Fruit fly (Drosophila melanogaster) whole organism, embryonic: ENCODE measurements around the gene mino.
A peak's percentile ranks its signal among the peaks of the same experiment; 100 is the strongest.

Source experiments
- Atf6 ChIP-seq: fragments of 200-800 bp; sonication (Bioruptor generic); IDR thresholded peaks from 2 replicates; pipeline ENCODE4 v1.3.6; 2022; ENCODE audit warnings: missing biosample characterization, missing genetic modification characterization
- CG10274 ChIP-seq: fragments of 200-800 bp; sonication (Bioruptor generic); optimal IDR thresholded peaks from 3 replicates; lab custom pipeline; 2017; ENCODE audit warnings: missing biosample characterization, mild to moderate bottlenecking, missing genetic modification characterization
- CG10959 ChIP-seq: fragments of 200-800 bp; sonication (Bioruptor generic); IDR thresholded peaks from 2 replicates; pipeline ENCODE4 v1.3.6; 2022; ENCODE audit warnings: missing biosample characterization, missing genetic modification characterization
- CG11085 ChIP-seq: fragments of 200-800 bp; sonication (Bioruptor generic); IDR thresholded peaks from 2 replicates; pipeline ENCODE4 v1.3.6; 2022; ENCODE audit warnings: missing biosample characterization, missing genetic modification characterization
- CG1233 ChIP-seq: fragments of 200-800 bp; sonication (Bioruptor generic); optimal IDR thresholded peaks from 4 replicates; lab custom pipeline; 2018; ENCODE audit warnings: missing biosample characterization, mild to moderate bottlenecking, missing genetic modification characterization
- CG15601 ChIP-seq: fragments of 200-800 bp; sonication (Bioruptor generic); optimal IDR thresholded peaks from 3 replicates; lab custom pipeline; 2019; ENCODE audit warnings: missing biosample characterization, mild to moderate bottlenecking, missing genetic modification characterization, moderate library complexity
- CG31224 ChIP-seq: fragments of 200-800 bp; sonication (Bioruptor generic); IDR thresholded peaks from 2 replicates; pipeline ENCODE4 v1.3.6; 2022; ENCODE audit warnings: missing biosample characterization, missing genetic modification characterization
- CG4282 ChIP-seq: fragments of 200-800 bp; sonication (Bioruptor generic); optimal IDR thresholded peaks from 2 replicates; lab custom pipeline; 2016; ENCODE audit warnings: missing biosample characterization, missing genetic modification characterization
- CG4820 ChIP-seq: fragments of 200-800 bp; sonication (Bioruptor generic); optimal IDR thresholded peaks from 3 replicates; lab custom pipeline; 2016; ENCODE audit warnings: missing biosample characterization, missing genetic modification characterization
- CG5245 ChIP-seq: fragments of 200-800 bp; sonication (Bioruptor generic); optimal IDR thresholded peaks from 3 replicates; lab custom pipeline; 2016; ENCODE audit warnings: missing biosample characterization, missing genetic modification characterization
- CG7372 ChIP-seq: fragments of 200-800 bp; sonication (Bioruptor generic); IDR thresholded peaks from 2 replicates; pipeline ENCODE4 v1.3.6; 2022; ENCODE audit warnings: missing biosample characterization, missing genetic modification characterization
- CG8478 ChIP-seq: fragments of >200 bp; optimal IDR thresholded peaks from 2 replicates; lab custom pipeline; 2018
- CG9437 ChIP-seq: fragments of 200-800 bp; sonication (Bioruptor generic); optimal IDR thresholded peaks from 2 replicates; lab custom pipeline; 2018; ENCODE audit warnings: missing biosample characterization, mild to moderate bottlenecking, missing genetic modification characterization
- Dek ChIP-seq: fragments of 200-800 bp; sonication (Bioruptor generic); optimal IDR thresholded peaks from 3 replicates; lab custom pipeline; 2019; ENCODE audit warnings: missing biosample characterization, mild to moderate bottlenecking, missing genetic modification characterization, moderate library complexity
- Dfd ChIP-seq, 2 experiments: fragments of >200 bp; optimal IDR thresholded peaks; 2 replicates each; lab custom pipeline; 2017; ENCODE audit warnings: missing biosample characterization in 2 of 2, missing genetic modification characterization in 2 of 2
- Dll ChIP-seq: fragments of 200-800 bp; sonication (Bioruptor generic); IDR thresholded peaks from 4 replicates; pipeline ENCODE4 v1.3.6; 2022; ENCODE audit warnings: missing biosample characterization, missing genetic modification characterization; ENCODE audit not compliant: partially characterized antibody
- Doc3 ChIP-seq: fragments of 200-800 bp; sonication (Bioruptor generic); IDR thresholded peaks from 3 replicates; pipeline ENCODE4 v1.3.6; 2022; ENCODE audit warnings: missing biosample characterization, missing genetic modification characterization; ENCODE audit not compliant: partially characterized antibody
- E2f1 ChIP-seq: fragments of 200-800 bp; sonication (Bioruptor generic); IDR thresholded peaks from 2 replicates; pipeline ENCODE4 v1.3.6; 2022; ENCODE audit warnings: missing biosample characterization, missing genetic modification characterization
- Ets97D ChIP-seq: fragments of 200-800 bp; sonication (Bioruptor generic); optimal IDR thresholded peaks from 3 replicates; lab custom pipeline; 2016; ENCODE audit warnings: missing biosample characterization, missing genetic modification characterization
- Fer3 ChIP-seq: fragments of 200-800 bp; sonication (Bioruptor generic); optimal IDR thresholded peaks from 2 replicates; lab custom pipeline; 2018; ENCODE audit warnings: missing biosample characterization, mild to moderate bottlenecking, missing genetic modification characterization, moderate library complexity
- Gsc ChIP-seq: fragments of 200-800 bp; sonication (Bioruptor generic); IDR thresholded peaks from 2 replicates; pipeline ENCODE4 v1.3.6; 2022; ENCODE audit warnings: missing biosample characterization, missing genetic modification characterization
- Gug ChIP-seq: fragments of 200-800 bp; sonication (Bioruptor generic); IDR thresholded peaks from 4 replicates; pipeline ENCODE4 v1.3.6; 2022; ENCODE audit warnings: missing biosample characterization, missing genetic modification characterization
- Hand ChIP-seq: fragments of 200-800 bp; sonication (Bioruptor generic); optimal IDR thresholded peaks from 2 replicates; lab custom pipeline; 2017; ENCODE audit warnings: mild to moderate bottlenecking, missing biosample characterization, missing genetic modification reagents, missing genetic modification characterization
- Lhr ChIP-seq: fragments of 200-800 bp; sonication (Bioruptor generic); optimal IDR thresholded peaks from 3 replicates; lab custom pipeline; 2017; ENCODE audit warnings: mild to moderate bottlenecking, missing biosample characterization, missing genetic modification reagents, missing genetic modification characterization
- Mad ChIP-seq: fragments of 200-800 bp; sonication (Bioruptor generic); optimal IDR thresholded peaks from 2 replicates; lab custom pipeline; 2016; ENCODE audit warnings: missing biosample characterization, missing genetic modification characterization
- Neu2 ChIP-seq: fragments of 200-800 bp; sonication (Bioruptor generic); optimal IDR thresholded peaks from 3 replicates; lab custom pipeline; 2016; ENCODE audit warnings: missing biosample characterization, missing genetic modification characterization, borderline replicate concordance
- Spps ChIP-seq: fragments of 200-800 bp; sonication (Bioruptor generic); optimal IDR thresholded peaks from 2 replicates; lab custom pipeline; 2018; ENCODE audit warnings: missing biosample characterization, mild to moderate bottlenecking, missing genetic modification characterization
- Vsx1 ChIP-seq: fragments of 200-800 bp; sonication (Bioruptor generic); optimal IDR thresholded peaks from 2 replicates; lab custom pipeline; 2017; ENCODE audit warnings: missing biosample characterization, mild to moderate bottlenecking, missing genetic modification characterization, missing genetic modification reagents
- abd-A ChIP-seq: fragments of 200-800 bp; sonication (Bioruptor generic); optimal IDR thresholded peaks from 3 replicates; lab custom pipeline; 2019; ENCODE audit warnings: missing biosample characterization, mild to moderate bottlenecking, missing genetic modification characterization, moderate library complexity
- bcd ChIP-seq: fragments of 200-800 bp; sonication (Bioruptor generic); optimal IDR thresholded peaks from 2 replicates; lab custom pipeline; 2017; ENCODE audit warnings: missing biosample characterization, mild to moderate bottlenecking, missing genetic modification characterization
- crp ChIP-seq, 2 experiments: fragments of 200-800 bp; sonication (Bioruptor generic); optimal IDR thresholded peaks; 2 replicates in 1 of 2; 3 replicates in 1 of 2; lab custom pipeline; 2017; ENCODE audit warnings: missing biosample characterization in 2 of 2, missing genetic modification characterization in 2 of 2, mild to moderate bottlenecking in 1 of 2, moderate library complexity in 1 of 2
- ewg ChIP-seq: fragments of 200-800 bp; sonication (Bioruptor generic); optimal IDR thresholded peaks from 3 replicates; lab custom pipeline; 2017; ENCODE audit warnings: mild to moderate bottlenecking, missing biosample characterization, missing genetic modification reagents, missing genetic modification characterization
- exex ChIP-seq: fragments of 200-800 bp; sonication (Bioruptor generic); optimal IDR thresholded peaks from 4 replicates; lab custom pipeline; 2018; ENCODE audit warnings: missing biosample characterization, mild to moderate bottlenecking, missing genetic modification characterization, moderate library complexity
- gcm ChIP-seq: fragments of 200-800 bp; sonication (Bioruptor generic); optimal IDR thresholded peaks from 2 replicates; lab custom pipeline; 2019; ENCODE audit warnings: missing biosample characterization, mild to moderate bottlenecking, missing genetic modification characterization, moderate library complexity
- gro ChIP-seq: fragments of 200-800 bp; sonication (Bioruptor generic); optimal IDR thresholded peaks from 2 replicates; lab custom pipeline; 2016; ENCODE audit warnings: missing biosample characterization, missing genetic modification characterization
- gsb ChIP-seq: fragments of 200-800 bp; sonication (Bioruptor generic); IDR thresholded peaks from 2 replicates; pipeline ENCODE4 v1.3.6; 2022; ENCODE audit warnings: missing biosample characterization, missing genetic modification characterization
- gt ChIP-seq: fragments of 200-800 bp; sonication (Bioruptor generic); IDR thresholded peaks from 2 replicates; pipeline ENCODE4 v1.3.6; 2022; ENCODE audit warnings: missing biosample characterization, missing genetic modification characterization
- her ChIP-seq: fragments of 200-800 bp; sonication (Bioruptor generic); optimal IDR thresholded peaks from 2 replicates; lab custom pipeline; 2016; ENCODE audit warnings: missing biosample characterization, missing genetic modification characterization
- ind ChIP-seq: fragments of 200-800 bp; sonication (Bioruptor generic); optimal IDR thresholded peaks from 3 replicates; lab custom pipeline; 2016; ENCODE audit warnings: missing biosample characterization, missing genetic modification characterization
- lbe ChIP-seq: fragments of 200-800 bp; sonication (Bioruptor generic); optimal IDR thresholded peaks from 2 replicates; lab custom pipeline; 2016; ENCODE audit warnings: missing biosample characterization, mild to moderate bottlenecking, missing genetic modification characterization
- maf-S ChIP-seq: fragments of 200-800 bp; sonication (Bioruptor generic); optimal IDR thresholded peaks from 2 replicates; lab custom pipeline; 2016; ENCODE audit warnings: missing biosample characterization, missing genetic modification characterization
- onecut ChIP-seq: fragments of 200-800 bp; sonication (Bioruptor generic); IDR thresholded peaks from 2 replicates; pipeline ENCODE4 v1.3.6; 2022; ENCODE audit warnings: missing biosample characterization, missing genetic modification characterization
- pum ChIP-seq: fragments of 200-800 bp; sonication (Bioruptor generic); optimal IDR thresholded peaks from 2 replicates; lab custom pipeline; 2016; ENCODE audit warnings: missing biosample characterization, missing genetic modification characterization
- sisA ChIP-seq: fragments of 200-800 bp; sonication (Bioruptor generic); IDR thresholded peaks from 2 replicates; pipeline ENCODE4 v1.3.6; 2022; ENCODE audit warnings: missing biosample characterization, missing genetic modification characterization
- sna ChIP-seq: fragments of 200-800 bp; sonication (Bioruptor generic); IDR thresholded peaks from 2 replicates; pipeline ENCODE4 v1.3.6; 2022; ENCODE audit warnings: missing biosample characterization, missing genetic modification characterization; ENCODE audit not compliant: partially characterized antibody
- stwl ChIP-seq: fragments of 200-800 bp; sonication (Bioruptor generic); optimal IDR thresholded peaks from 3 replicates; lab custom pipeline; 2018; ENCODE audit warnings: missing biosample characterization, mild to moderate bottlenecking, missing genetic modification characterization, moderate library complexity
- tna ChIP-seq: fragments of 200-800 bp; sonication (Bioruptor generic); IDR thresholded peaks from 2 replicates; pipeline ENCODE4 v1.3.6; 2022; ENCODE audit warnings: missing biosample characterization, missing genetic modification characterization; ENCODE audit not compliant: partially characterized antibody
- twi ChIP-seq: fragments of 200-800 bp; optimal IDR thresholded peaks from 2 replicates; lab custom pipeline; 2019; ENCODE audit warnings: missing biosample characterization, mild to moderate bottlenecking, missing genetic modification characterization, moderate library complexity
- unc-4 ChIP-seq: fragments of 200-800 bp; sonication (Bioruptor generic); IDR thresholded peaks from 2 replicates; pipeline ENCODE4 v1.3.6; 2022; ENCODE audit warnings: missing biosample characterization, missing genetic modification characterization; ENCODE audit not compliant: partially characterized antibody
- wdn ChIP-seq: fragments of 200-800 bp; sonication (Bioruptor generic); IDR thresholded peaks from 2 replicates; pipeline ENCODE4 v1.3.6; 2022; ENCODE audit warnings: missing biosample characterization, missing genetic modification characterization
- wor ChIP-seq: fragments of 200-800 bp; sonication (Bioruptor generic); IDR thresholded peaks from 2 replicates; pipeline ENCODE4 v1.3.6; 2022; ENCODE audit warnings: missing biosample characterization, missing genetic modification characterization

mino gene

DNA sequence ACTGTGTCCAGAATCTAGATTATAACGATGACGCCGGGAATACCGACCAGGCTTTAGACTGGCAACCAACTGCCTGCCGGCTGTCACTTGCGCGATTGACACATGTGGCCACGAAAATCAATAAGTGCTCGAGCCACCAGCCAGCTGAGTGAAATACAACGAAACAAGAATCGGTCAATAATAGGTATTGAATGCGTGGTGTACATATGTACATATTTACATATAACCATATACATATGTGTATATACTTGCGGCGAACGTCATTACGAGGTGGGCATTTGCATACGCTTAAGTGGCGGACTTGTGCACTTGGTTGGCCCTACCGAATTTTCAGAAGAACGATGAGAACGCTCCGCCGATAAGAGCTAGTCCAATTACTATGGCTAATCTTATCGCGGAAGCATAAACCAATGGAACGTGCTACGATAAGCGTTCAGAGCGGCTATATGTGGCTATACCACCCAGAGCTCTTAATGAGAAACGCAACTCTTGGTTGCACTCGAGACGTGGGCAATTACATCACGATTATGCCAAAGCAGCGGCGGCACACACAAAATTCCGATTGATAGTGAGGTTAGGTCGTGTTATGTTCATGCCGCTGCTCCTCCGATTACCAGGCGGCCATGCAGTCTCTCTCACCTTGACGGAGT, 21.7 kb downstream of the mino start (continued):
- TF ChIP-seq wor (GFP tag; lab: Robert Waterston, UW) (no peak), CG31224 (GFP tag; lab: Robert Waterston, UW) (no peak), stwl (no peak), Lhr (no peak), Ets97D (GFP tag; lab: Kevin White, UChicago) (no peak), pum (no peak), gro (no peak), Mad (GFP tag; lab: Kevin White, UChicago) (no peak), onecut (GFP tag; lab: Robert Waterston, UW) (peak; percentile 62), Dll (GFP tag; lab: Robert Waterston, UW) (no peak), sna (GFP tag; lab: Robert Waterston, UW) (no peak), Spps (tag; lab: Kevin White, UChicago) (no peak), ind (GFP tag; lab: Kevin White, UChicago) (no peak), CG9437 (GFP tag; lab: Kevin White, UChicago) (no peak), CG10274 (no peak), gcm (GFP tag; lab: Kevin White, UChicago) (peak; percentile 11), CG15601 (tag; lab: Kevin White, UChicago) (peak; percentile 77), Vsx1 (no peak), CG11085 (GFP tag; lab: Robert Waterston, UW) (no peak), CG8478 (no peak), CG1233 (GFP tag; lab: Kevin White, UChicago) (peak; percentile 7), twi (tag; lab: Kevin White, UChicago) (peak; percentile 87), maf-S (GFP tag; lab: Kevin White, UChicago) (no peak), gt (no peak), Gug (GFP tag; lab: Robert Waterston, UW) (no peak), CG5245 (no peak), exex (tag; lab: Kevin White, UChicago) (peak; percentile 88), bcd (GFP tag; lab: Kevin White, UChicago) (no peak), CG10959 (GFP tag; lab: Robert Waterston, UW) (no peak), gsb (no peak), Dfd (GFP tag; optimal IDR thresholded peaks at IDR 0.05; lab: Kevin White, UChicago) (no peak), Neu2 (GFP tag; lab: Kevin White, UChicago) (no peak), CG7372 (GFP tag; lab: Robert Waterston, UW) (no peak), Dek (tag; lab: Kevin White, UChicago) (no peak), Fer3 (tag; lab: Kevin White, UChicago) (no peak), wdn (GFP tag; lab: Robert Waterston, UW) (no peak), CG4820 (GFP tag; lab: Kevin White, UChicago) (no peak), unc-4 (GFP tag; lab: Robert Waterston, UW) (no peak), crp (GFP tag; optimal IDR thresholded peaks at IDR 0.05; lab: Kevin White, UChicago) (no peak), Doc3 (no peak), Atf6 (GFP tag; lab: Robert Waterston, UW) (no peak), abd-A (tag; lab: Kevin White, UChicago) (no peak), sisA (no peak), tna (GFP tag; lab: Robert Waterston, UW) (no peak), her (GFP tag; lab: Kevin White, UChicago) (no peak), Gsc (GFP tag; lab: Robert Waterston, UW) (no peak), lbe (GFP tag; lab: Kevin White, UChicago) (no peak), CG4282 (GFP tag; lab: Kevin White, UChicago) (no peak), ewg (GFP tag; lab: Kevin White, UChicago) (no peak), E2f1 (no peak), Hand (GFP tag; lab: Kevin White, UChicago) (no peak)
